Fruit fly (Drosophila melanogaster) Kc167 (cell line): Measurements from ENCODE around the gene robo2.

Source experiments
- Myc ChIP-seq: fragments of >200 bp; optimal IDR thresholded peaks from 2 replicates; lab custom pipeline; 2017; ENCODE audit warnings: missing external identifiers
- Sin3A ChIP-seq: fragments of >200 bp; optimal IDR thresholded peaks from 2 replicates; lab custom pipeline; 2018; ENCODE audit warnings: missing external identifiers
- h ChIP-seq: fragments of >200 bp; optimal IDR thresholded peaks from 3 replicates; lab custom pipeline; 2018; ENCODE audit warnings: missing external identifiers
- insv ChIP-seq: fragments of >200 bp; optimal IDR thresholded peaks from 3 replicates; lab custom pipeline; 2018; ENCODE audit warnings: missing external identifiers
- psq ChIP-seq: fragments of >200 bp; optimal IDR thresholded peaks from 2 replicates; lab custom pipeline; 2017; ENCODE audit warnings: missing external identifiers
- ttk ChIP-seq: sonication (Bioruptor generic); optimal IDR thresholded peaks from 2 replicates; lab custom pipeline; 2017; ENCODE audit warnings: missing external identifiers

Gene robo2

DNA sequence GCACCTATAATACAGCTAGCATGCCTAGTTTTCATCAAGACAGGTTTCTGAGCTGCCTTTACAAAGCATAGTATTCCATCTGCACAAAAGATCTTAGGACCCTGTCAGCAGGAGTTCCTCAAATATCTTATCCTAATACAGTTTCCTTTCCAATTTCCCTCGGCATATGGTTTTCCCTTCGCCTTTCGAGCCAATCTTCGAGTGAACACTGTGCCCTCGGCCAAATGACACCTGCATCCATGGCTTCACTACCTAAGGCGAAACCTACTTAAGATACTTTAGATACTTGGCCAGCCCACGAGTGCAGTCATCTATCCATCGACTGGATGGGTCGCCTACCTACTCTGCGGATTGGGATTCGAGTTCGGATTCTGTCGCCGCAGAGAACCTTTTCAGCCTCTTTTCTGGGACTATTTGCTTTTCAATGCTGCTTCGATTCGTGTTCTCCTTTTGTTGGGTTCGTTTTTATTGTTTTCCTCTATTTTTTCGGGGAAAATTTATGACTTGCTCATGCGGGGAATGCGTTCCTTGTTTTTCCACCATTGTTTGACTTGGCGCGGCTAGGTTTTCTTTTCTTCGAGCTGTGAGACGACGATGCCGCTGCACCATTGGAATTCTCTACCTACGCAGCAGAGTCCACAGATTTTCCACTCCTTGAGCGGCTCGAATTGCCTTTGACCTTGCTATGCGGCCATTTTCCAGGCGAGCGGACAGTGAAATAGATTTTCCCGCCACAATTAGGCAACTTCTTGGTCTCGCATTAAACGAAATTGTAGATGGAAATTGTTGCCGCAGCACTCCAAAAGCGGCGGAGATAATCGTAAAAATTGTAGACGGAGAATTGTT lies 9.2 kb downstream of the robo2 start:
- TF ChIP-seq h (no peak), Myc (lab: Kevin White, UChicago) (no peak), ttk (lab: Kevin White, UChicago) (no peak), Sin3A (no peak), psq (lab: Kevin White, UChicago) (no peak), insv (lab: Kevin White, UChicago) (no peak)

DNA sequence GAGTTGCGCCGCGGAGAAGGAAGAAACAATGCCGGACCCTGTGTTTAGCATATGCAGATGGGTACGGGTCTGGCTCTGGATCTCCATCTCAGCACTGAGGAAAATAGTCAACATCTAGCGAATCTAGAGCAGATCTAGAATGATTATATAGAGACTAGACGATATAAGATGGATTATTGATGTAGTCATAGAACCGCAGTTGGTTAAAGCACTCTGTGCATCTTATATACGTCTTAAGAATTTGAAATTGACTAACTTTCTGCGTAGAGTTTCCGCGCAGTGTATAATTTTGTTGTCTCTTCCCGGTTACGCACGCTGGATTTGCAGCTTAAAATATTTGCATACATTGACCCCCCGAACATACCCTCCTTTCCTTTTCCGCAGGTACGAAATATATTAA lies 10.6 kb downstream of the robo2 start:
- no peak for TF ChIP-seq h
- TF ChIP-seq Sin3A, result no peak
- TF ChIP-seq insv (lab: Kevin White, UChicago), result no peak
- no peak for TF ChIP-seq psq (lab: Kevin White, UChicago)
- TF ChIP-seq Myc (lab: Kevin White, UChicago), result no peak
- no peak for TF ChIP-seq ttk (lab: Kevin White, UChicago)

DNA sequence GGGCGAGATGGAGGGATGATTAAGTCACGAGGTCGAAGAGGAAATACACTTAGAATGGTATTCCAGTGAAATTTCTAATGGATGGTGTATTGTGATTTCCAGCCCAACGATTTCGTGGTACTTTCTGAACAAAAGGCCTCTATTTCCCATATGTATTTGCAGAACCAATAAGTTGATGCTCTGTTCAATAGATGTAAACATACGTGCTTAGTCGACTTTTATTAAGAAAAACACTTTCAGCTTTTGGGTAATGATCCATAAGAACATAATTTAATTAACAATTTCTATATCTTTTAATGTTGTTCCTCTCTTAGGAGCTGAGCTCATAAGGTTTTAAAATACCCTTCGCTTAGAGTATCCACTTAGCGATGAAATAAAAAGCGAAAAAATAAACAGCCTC lies 14.7 kb downstream of the robo2 start:
- TF ChIP-seq insv (lab: Kevin White, UChicago) (no peak), Myc (lab: Kevin White, UChicago) (no peak), Sin3A (no peak), ttk (lab: Kevin White, UChicago) (no peak), psq (lab: Kevin White, UChicago) (no peak), h (no peak)

DNA sequence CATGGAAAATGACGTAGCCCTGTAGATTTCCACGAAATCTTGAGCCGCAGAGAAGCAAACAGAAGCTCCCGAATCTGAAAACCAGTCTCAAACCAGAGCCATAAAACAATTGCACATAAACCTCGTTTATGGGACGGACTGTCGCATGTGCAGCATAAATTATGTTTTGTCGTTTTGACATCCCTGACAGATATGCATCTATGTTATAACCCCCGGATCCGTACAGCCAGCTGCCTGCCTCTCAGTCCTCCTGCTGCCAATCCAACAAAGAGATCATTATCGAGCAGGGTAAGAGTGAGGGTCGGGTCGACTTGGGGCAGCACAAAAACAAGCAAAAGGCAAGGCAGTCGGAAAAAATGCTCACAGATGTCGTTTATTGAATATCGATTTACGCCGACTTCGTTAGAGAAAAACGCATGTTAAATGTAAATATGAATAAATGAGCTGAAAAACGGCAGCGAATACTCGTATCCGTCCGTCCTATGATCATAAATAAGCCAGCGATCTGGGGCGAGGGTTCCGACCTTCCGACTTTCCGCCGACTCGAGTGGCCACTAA lies 15.3 kb downstream of the robo2 start:
- TF ChIP-seq psq (lab: Kevin White, UChicago) (no peak), h (no peak), insv (lab: Kevin White, UChicago) (no peak), Sin3A (no peak), Myc (lab: Kevin White, UChicago) (no peak), ttk (lab: Kevin White, UChicago) (no peak)

DNA sequence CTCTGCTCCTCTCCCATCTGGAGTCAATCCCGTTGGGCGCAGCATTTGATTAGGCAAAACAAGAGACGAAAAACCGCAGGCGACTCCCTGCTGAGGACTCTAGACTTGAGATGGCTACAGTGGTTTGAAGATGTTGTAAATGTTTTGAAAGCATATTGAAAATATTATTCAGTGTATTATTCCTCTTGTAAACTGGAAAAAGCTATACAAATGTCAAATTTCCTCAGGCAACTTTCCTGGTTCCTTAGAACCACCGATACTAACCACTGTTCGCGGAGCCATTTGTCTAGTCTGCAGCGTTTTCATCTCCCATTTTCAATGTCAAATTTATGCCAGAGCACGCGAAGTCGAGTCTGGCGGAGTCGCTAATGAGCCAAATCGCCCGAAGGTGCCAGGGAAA lies 17.5 kb downstream of the robo2 start:
- TF ChIP-seq insv (lab: Kevin White, UChicago), result no peak

DNA sequence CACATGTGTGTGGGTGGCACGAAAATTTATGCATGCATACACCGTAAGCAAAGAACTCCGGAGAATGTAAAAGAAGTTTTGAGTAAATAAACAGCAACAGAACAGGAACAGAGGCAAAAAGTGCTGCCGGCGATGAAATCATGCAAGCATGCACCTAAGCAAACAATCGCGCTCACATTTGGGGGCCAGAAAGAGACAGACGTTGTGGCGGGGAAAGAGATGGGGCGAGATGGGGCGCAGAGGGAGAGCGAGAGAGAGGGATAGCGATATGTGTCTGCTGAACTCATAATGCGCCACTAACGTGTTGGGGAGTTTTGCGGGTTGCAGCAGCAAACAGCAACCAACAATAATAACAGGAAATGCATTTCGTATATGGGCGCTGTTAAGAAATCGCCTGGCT lies 20.8 kb downstream of the robo2 start:
- TF ChIP-seq psq (lab: Kevin White, UChicago), result no peak
- TF ChIP-seq Sin3A, result no peak
- no peak for TF ChIP-seq Myc (lab: Kevin White, UChicago)
- TF ChIP-seq h, result no peak
- no peak for TF ChIP-seq insv (lab: Kevin White, UChicago)
- TF ChIP-seq ttk (lab: Kevin White, UChicago), result no peak

DNA sequence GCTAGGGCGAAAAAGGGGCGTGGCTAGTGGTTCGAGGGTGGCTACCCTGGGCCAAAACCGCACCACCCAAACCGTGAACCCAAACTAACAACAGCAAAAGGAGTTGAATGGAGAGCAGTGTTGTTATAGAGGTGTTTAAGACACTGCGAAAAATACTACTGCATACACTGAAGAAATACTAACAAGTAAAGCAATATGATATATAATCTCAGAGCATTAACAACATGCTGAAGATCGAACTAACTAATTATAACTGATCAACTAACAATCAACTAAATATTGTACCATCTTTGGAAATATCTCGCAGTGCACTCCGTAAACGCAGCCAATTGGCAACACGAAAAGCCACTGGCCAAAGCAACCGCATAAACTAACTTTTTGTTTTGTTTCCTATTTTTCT lies 26.6 kb downstream of the robo2 start:
- TF ChIP-seq insv (lab: Kevin White, UChicago) (no peak), Myc (lab: Kevin White, UChicago) (no peak), psq (lab: Kevin White, UChicago) (no peak), h (no peak), ttk (lab: Kevin White, UChicago) (no peak), Sin3A (no peak)

DNA sequence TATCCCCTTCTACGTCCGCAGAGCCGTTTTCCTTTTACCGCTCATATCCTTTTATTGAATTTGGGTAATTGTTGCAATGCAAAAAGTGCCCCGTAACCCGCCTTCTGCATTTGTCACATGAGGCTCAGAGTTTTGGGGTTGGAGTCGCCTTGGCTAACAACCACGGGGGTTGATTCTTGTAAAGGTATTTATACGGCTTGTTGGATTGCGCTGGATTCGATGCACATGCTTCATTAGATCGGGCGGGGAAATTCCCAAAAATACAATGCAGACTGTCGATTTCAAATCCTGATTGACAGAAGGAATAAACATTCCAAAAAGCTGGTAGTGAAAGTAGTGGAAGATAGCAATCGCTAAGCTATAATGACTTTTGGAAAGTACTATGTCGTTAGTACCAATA lies 30.0 kb downstream of the robo2 start:
- no peak for TF ChIP-seq h
- no peak for TF ChIP-seq ttk (lab: Kevin White, UChicago)
- TF ChIP-seq psq (lab: Kevin White, UChicago), result no peak
- no peak for TF ChIP-seq Sin3A
- TF ChIP-seq Myc (lab: Kevin White, UChicago), result no peak
- no peak for TF ChIP-seq insv (lab: Kevin White, UChicago)

DNA sequence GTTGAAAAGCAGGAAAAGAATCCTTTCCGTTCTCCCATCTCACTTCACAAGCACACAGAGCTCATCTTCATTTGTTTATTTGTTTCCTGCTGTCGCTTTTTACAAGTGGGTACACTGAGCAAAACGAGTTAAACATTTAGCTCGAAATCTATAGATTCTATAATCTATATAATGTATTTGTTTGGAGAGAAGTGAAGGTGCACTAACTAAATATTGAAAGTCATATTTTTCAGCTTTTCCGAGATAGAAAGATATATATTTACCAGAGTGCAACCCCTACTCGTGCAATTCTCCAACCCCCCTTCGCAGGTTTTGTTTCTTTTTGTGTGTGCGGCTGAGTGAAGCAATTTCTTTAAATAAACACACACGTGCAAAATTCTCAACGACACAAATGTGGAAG lies 32.4 kb downstream of the robo2 start:
- TF ChIP-seq h (no peak), ttk (lab: Kevin White, UChicago) (no peak)

DNA sequence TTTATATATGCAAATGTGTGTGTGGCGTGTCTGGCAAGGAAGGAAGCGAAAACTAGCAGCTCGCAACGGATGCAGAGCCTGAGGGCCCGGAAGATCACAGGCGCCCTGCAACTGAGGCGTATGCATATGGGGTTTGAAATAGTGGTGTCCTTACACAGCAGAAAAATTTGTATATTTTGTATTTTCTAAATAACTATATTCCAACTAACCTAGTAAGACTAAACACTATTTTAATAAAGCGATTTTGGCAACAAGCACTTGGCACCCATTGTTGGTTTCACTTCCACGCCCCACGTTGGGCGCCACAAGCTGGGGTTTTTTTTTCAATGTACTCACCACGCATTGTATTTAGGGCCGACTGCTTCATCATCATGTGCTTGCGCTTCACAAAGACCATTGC lies 33.7 kb downstream of the robo2 start:
- TF ChIP-seq h, result no peak

DNA sequence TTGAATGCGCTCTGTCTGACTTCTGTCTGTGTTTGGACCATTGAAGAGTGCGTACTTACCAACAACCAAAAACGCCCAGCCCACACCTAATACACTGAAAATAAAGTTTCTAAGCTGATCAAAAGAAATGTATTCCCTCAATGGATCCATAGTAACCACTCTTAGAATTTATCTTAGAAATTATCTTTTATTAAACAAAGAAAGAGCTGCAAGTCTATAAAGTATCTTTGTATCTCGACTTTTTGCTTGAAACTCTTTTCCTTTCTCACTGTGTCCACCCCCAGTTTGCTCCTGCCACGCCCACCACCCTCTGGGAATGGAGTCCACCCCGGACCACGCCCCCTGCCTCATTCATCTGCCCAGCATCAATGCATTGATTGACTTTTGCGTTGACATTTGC lies 42.6 kb downstream of the robo2 start:
- TF ChIP-seq Myc (lab: Kevin White, UChicago) (no peak), h (no peak), insv (lab: Kevin White, UChicago) (no peak)

DNA sequence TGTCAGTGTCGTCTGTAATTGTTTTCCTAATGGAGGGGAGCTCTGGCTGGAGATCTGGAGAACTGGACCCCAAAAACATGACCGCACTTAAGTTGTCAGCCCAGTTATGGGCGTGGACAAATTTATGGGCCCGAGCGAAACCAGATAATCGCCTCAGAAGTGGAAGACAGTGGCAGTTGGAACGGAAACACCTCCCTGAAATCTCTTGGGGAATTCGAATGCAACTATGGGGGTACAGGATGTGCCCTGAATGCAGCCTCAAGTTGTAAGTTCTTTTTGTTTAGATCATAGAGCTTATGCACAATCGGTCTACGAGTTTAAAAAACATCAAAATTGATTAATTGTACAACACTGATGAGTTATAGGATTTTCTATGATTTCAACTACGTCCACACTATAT lies 52.6 kb downstream of the robo2 start, which contains the start of gene CG14346:
CG14346 (plus strand) TSS at position 301 of the 400 bp plus-strand sequence.
- TF ChIP-seq ttk (lab: Kevin White, UChicago), result no peak
- no peak for TF ChIP-seq h
- no peak for TF ChIP-seq insv (lab: Kevin White, UChicago)
- no peak for TF ChIP-seq Myc (lab: Kevin White, UChicago)
- no peak for TF ChIP-seq psq (lab: Kevin White, UChicago)
- no peak for TF ChIP-seq Sin3A

DNA sequence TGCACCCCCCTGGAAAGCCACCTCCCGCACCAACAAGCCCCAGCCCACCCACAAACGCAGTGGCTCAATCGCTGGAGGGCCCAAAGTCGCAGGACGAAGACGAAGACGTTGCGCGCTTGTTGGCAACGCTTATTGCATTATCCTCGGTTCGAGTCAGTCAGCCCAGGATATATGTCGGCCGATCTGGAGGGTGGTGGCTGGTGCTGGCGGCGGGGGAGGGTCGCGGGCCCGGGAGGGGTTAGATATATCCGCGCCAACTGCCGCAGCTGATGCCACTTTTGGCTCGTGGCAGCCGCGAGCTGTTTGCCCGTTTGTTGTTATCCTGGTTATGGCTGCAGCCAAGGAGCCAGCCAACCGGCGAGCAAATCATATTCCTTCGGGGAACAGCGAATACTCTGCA lies 55.2 kb downstream of the robo2 start:
- TF ChIP-seq Sin3A (no peak), insv (lab: Kevin White, UChicago) (no peak), h (no peak), ttk (lab: Kevin White, UChicago) (no peak), psq (lab: Kevin White, UChicago) (no peak), Myc (lab: Kevin White, UChicago) (no peak)
